ENCODE assay signal across 2 worm cellular contexts in genomic region chrII:10416332-10416863, ce11.
TF ChIP-seq lines count a peak whose summit lies in the region.

Gene eif-2A (plus strand): TSS chrII:10416800.

TF ChIP-seq in whole organism, L1 larva, 84 proteins besides CTCF, POLR2A, EP300 and RAD21 (continued from another document):
- TF ChIP-seq unc-30 (tag; optimal IDR thresholded peaks at IDR 0.05; lab: Kevin White, UChicago) (no peak), isw-1 (GFP tag; IDR thresholded peaks at IDR 0.05; lab: Robert Waterston, UW) (no peak), egl-13 (tag; optimal IDR thresholded peaks at IDR 0.05; lab: Kevin White, UChicago) (no peak), C16A3.4 (tag; optimal IDR thresholded peaks at IDR 0.05; lab: Kevin White, UChicago) (peak; percentile 5), elt-2 (tag; optimal IDR thresholded peaks at IDR 0.05; lab: Kevin White, UChicago) (no peak), ces-1 (GFP tag; optimal IDR thresholded peaks at IDR 0.05; lab: Kevin White, UChicago) (no peak), snu-23 (GFP tag; optimal IDR thresholded peaks at IDR 0.05; lab: Kevin White, UChicago) (peak; percentile 15), nhr-47 (tag; optimal IDR thresholded peaks at IDR 0.05; lab: Kevin White, UChicago) (peak; percentile 7), unc-86 (tag; optimal IDR thresholded peaks at IDR 0.05; lab: Kevin White, UChicago) (no peak), efl-1 (optimal IDR thresholded peaks at IDR 0.05; lab: Kevin White, UChicago) (peak in 1 of 2 experiments; percentile 44), efl-1 (GFP tag; optimal IDR thresholded peaks at IDR 0.05 in 1 of 2; lab: Kevin White, UChicago) (peak in 1 of 2 experiments; percentile 50), lsy-2 (tag; optimal IDR thresholded peaks at IDR 0.05; lab: Kevin White, UChicago) (peak; percentile 79 to 97), nhr-28 (tag; optimal IDR thresholded peaks at IDR 0.05; lab: Kevin White, UChicago) (no peak), lin-13 (GFP tag; optimal IDR thresholded peaks at IDR 0.05; lab: Kevin White, UChicago) (no peak)
TF ChIP-seq in whole organism, L1 larva: peak in this region for 11.

TF ChIP-seq in whole organism, L4 larva, 104 proteins besides CTCF, POLR2A, EP300 and RAD21 (continued from another document):
- no peak for TF ChIP-seq nhr-6 (tag; optimal IDR thresholded peaks at IDR 0.05; lab: Kevin White, UChicago)
- TF ChIP-seq T20F7.1 (GFP tag; optimal IDR thresholded peaks at IDR 0.05; lab: Kevin White, UChicago): peak; percentile 61
- TF ChIP-seq lin-39 (tag; optimal IDR thresholded peaks at IDR 0.05; lab: Kevin White, UChicago): no peak
- no peak for TF ChIP-seq snpc-1.2 (GFP tag; IDR thresholded peaks at IDR 0.05; lab: Robert Waterston, UW)
- TF ChIP-seq daf-8 (GFP tag; IDR thresholded peaks at IDR 0.05; lab: Robert Waterston, UW): no peak
- TF ChIP-seq ama-1 (optimal IDR thresholded peaks at IDR 0.05; lab: Kevin White, UChicago): no peak
- no peak for TF ChIP-seq Y48G9A.11 (GFP tag; IDR thresholded peaks at IDR 0.05; lab: Robert Waterston, UW)
- TF ChIP-seq mxl-3 (GFP tag; optimal IDR thresholded peaks at IDR 0.05; lab: Kevin White, UChicago): no peak
- no peak for TF ChIP-seq hlh-11 (tag; optimal IDR thresholded peaks at IDR 0.05; lab: Kevin White, UChicago)
- no peak for TF ChIP-seq F26F4.8 (GFP tag; conservative IDR thresholded peaks at IDR 0.05; lab: Robert Waterston, UW)
- TF ChIP-seq nhr-11 (tag; optimal IDR thresholded peaks at IDR 0.05; lab: Kevin White, UChicago): no peak
- TF ChIP-seq zag-1 (tag; optimal IDR thresholded peaks at IDR 0.05; lab: Kevin White, UChicago): no peak
- TF ChIP-seq Y105C5A.15 (GFP tag; IDR thresholded peaks at IDR 0.05; lab: Robert Waterston, UW): no peak
- TF ChIP-seq lin-38 (GFP tag; IDR thresholded peaks at IDR 0.05; lab: Robert Waterston, UW): no peak
- no peak for TF ChIP-seq nhr-77 (tag; optimal IDR thresholded peaks at IDR 0.05; lab: Kevin White, UChicago)
- TF ChIP-seq F44E2.7 (GFP tag; IDR thresholded peaks at IDR 0.05; lab: Robert Waterston, UW): no peak
- no peak for TF ChIP-seq zip-2 (tag; optimal IDR thresholded peaks at IDR 0.05; lab: Kevin White, UChicago)
- peak; percentile 80 for TF ChIP-seq hlh-30 (tag; optimal IDR thresholded peaks at IDR 0.05; lab: Kevin White, UChicago; ENCODE audit: insufficient read depth)
- TF ChIP-seq lsy-2 (tag; optimal IDR thresholded peaks at IDR 0.05; lab: Kevin White, UChicago): peak in 1 of 2 experiments; percentile 93
- no peak for TF ChIP-seq mxl-2 (GFP tag; conservative IDR thresholded peaks at IDR 0.05; lab: Robert Waterston, UW)
- TF ChIP-seq tra-1 (GFP tag; IDR thresholded peaks at IDR 0.05; lab: Robert Waterston, UW): no peak
- TF ChIP-seq gei-8 (GFP tag; optimal IDR thresholded peaks at IDR 0.05; lab: Kevin White, UChicago): no peak
- no peak for TF ChIP-seq nhr-25 (tag; optimal IDR thresholded peaks at IDR 0.05; lab: Kevin White, UChicago; ENCODE audit: borderline replicate concordance, insufficient read depth)
- peak; percentile 32 for TF ChIP-seq dpl-1 (GFP tag; optimal IDR thresholded peaks at IDR 0.05; lab: Kevin White, UChicago)
- no peak for TF ChIP-seq dve-1 (tag; optimal IDR thresholded peaks at IDR 0.05; lab: Kevin White, UChicago; ENCODE audit: insufficient read depth)
- TF ChIP-seq cey-2 (tag; optimal IDR thresholded peaks at IDR 0.05; lab: Kevin White, UChicago; ENCODE audit: borderline replicate concordance, insufficient read depth): no peak
- no peak for TF ChIP-seq F37D6.2 (tag; optimal IDR thresholded peaks at IDR 0.05; lab: Kevin White, UChicago)
